Worm (Caenorhabditis elegans): Measurements from ENCODE around the gene F49E8.6.

Gene F49E8.6

DNA sequence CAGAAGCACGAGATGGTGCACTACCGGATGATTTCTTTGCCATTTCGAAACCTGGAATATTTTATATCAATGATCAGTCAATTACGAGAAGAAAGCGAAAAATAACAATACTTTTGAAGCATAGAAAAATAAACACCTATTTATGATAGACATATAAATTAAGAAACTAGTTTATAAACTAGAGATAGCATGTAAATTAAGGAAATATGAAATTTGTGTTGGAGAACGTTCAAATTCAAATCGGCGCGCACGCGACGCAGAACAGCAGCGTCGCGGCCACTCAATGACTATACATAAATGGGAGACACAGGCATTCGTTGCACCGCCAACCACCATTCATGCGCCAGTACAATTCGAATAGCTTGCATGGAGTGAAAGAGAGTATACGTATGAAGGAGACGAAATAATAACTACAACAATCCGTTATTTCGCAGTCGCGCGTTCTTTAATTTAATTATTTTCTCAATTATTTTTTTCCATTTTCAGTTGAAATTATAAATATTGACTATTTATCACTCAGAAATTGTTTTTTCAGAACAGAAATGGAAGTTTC is 25.7 kb upstream of the F49E8.6 start, which contains the start of the genes cec-5 and nol-10 (continued):
- no peak for TF ChIP-seq nhr-43 (tag; optimal IDR thresholded peaks at IDR 0.05; ENCODE audit: poor library complexity, severe bottlenecking)

DNA sequence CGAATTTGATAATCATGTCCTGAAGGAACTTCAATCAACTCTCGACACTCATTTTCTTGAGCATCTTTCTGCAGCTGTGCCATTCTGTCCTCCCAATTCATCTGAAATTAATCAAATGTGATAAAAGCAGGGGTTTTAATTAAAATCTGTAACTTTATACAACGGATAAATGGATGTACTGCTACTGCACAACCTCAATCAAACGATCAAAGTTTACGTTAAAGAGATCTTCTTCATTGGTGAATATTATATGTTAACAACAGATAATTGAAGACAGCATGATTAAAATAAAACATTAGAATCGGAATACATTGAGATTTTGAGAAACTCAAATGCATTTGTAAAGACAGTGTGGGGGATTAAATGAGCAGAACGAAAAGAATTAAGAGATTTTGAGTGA is 23.8 kb upstream of the F49E8.6 start, which contains the start of gene F32E10.5:
F32E10.5 (minus strand) TSS at position 101 of the 400 bp plus-strand sequence.
- TF ChIP-seq nhr-67 (tag; optimal IDR thresholded peaks at IDR 0.05) (no peak), eor-1 (tag; optimal IDR thresholded peaks at IDR 0.05) (no peak), nhr-12 (tag; optimal IDR thresholded peaks at IDR 0.05) (no peak), elt-2 (tag; optimal IDR thresholded peaks at IDR 0.05) (no peak), nhr-25 (tag; optimal IDR thresholded peaks at IDR 0.05) (no peak), ceh-16 (tag; optimal IDR thresholded peaks at IDR 0.05) (no peak), unc-62 (GFP tag; optimal IDR thresholded peaks at IDR 0.05) (no peak), mdl-1 (tag; optimal IDR thresholded peaks at IDR 0.05) (no peak), egl-5 (tag; optimal IDR thresholded peaks at IDR 0.05) (no peak), nfya-1 (tag; optimal IDR thresholded peaks at IDR 0.05; ENCODE audit: insufficient read depth) (no peak), fkh-10 (GFP tag; optimal IDR thresholded peaks at IDR 0.05) (no peak), ztf-11 (tag; optimal IDR thresholded peaks at IDR 0.05) (no peak)

- no peak for TF ChIP-seq zag-1 (tag; optimal IDR thresholded peaks at IDR 0.05)
- TF ChIP-seq nhr-43 (tag; optimal IDR thresholded peaks at IDR 0.05; ENCODE audit: poor library complexity, severe bottlenecking) = no peak
- TF ChIP-seq snpc-4 (tag; optimal IDR thresholded peaks at IDR 0.05) = no peak
- no peak for TF ChIP-seq R02D3.7 (tag; optimal IDR thresholded peaks at IDR 0.05)
- no peak for TF ChIP-seq nhr-67 (tag; optimal IDR thresholded peaks at IDR 0.05)
- TF ChIP-seq ZK546.5 (tag; optimal IDR thresholded peaks at IDR 0.05) = no peak
- no peak for TF ChIP-seq nhr-237 (tag; optimal IDR thresholded peaks at IDR 0.05)
- TF ChIP-seq sea-2 (GFP tag; optimal IDR thresholded peaks at IDR 0.05) = no peak
These were observed 20.8 kb upstream of the F49E8.6 start, which contains the start of gene cec-4 for ce11 chrIV:7575147-7575768. Gene cec-4, plus strand, starts transcription at chrIV:7575718.

- TF ChIP-seq elt-3 (tag; optimal IDR thresholded peaks at IDR 0.05) (peak in 1 of 3 experiments; percentile 72), lsy-12 (tag; optimal IDR thresholded peaks at IDR 0.05) (peak; percentile 87), hmg-11 (tag; optimal IDR thresholded peaks at IDR 0.05) (peak; percentile 97), ZK546.5 (tag; optimal IDR thresholded peaks at IDR 0.05) (no peak), snpc-4 (tag; optimal IDR thresholded peaks at IDR 0.05) (no peak), ceh-28 (tag; optimal IDR thresholded peaks at IDR 0.05) (no peak), nhr-237 (tag; optimal IDR thresholded peaks at IDR 0.05) (no peak), R02D3.7 (tag; optimal IDR thresholded peaks at IDR 0.05) (no peak), fkh-2 (tag; optimal IDR thresholded peaks at IDR 0.05) (no peak), nhr-76 (tag; optimal IDR thresholded peaks at IDR 0.05) (peak; percentile 12), fkh-10 (GFP tag; optimal IDR thresholded peaks at IDR 0.05) (no peak), egl-27 (tag; optimal IDR thresholded peaks at IDR 0.05) (peak; percentile 81), elt-2 (tag; optimal IDR thresholded peaks at IDR 0.05) (peak; percentile 55), zag-1 (tag; optimal IDR thresholded peaks at IDR 0.05) (no peak), nhr-43 (tag; optimal IDR thresholded peaks at IDR 0.05; ENCODE audit: poor library complexity, severe bottlenecking) (peak; percentile 81), nfya-1 (tag; optimal IDR thresholded peaks at IDR 0.05; ENCODE audit: insufficient read depth) (peak; percentile 65), ceh-16 (tag; optimal IDR thresholded peaks at IDR 0.05) (peak; percentile 44), daf-12 (tag; optimal IDR thresholded peaks at IDR 0.05) (no peak), nhr-12 (tag; optimal IDR thresholded peaks at IDR 0.05) (no peak), ama-1 (optimal IDR thresholded peaks at IDR 0.05) (peak; percentile 58), nhr-25 (tag; optimal IDR thresholded peaks at IDR 0.05) (peak; percentile 40), nhr-67 (tag; optimal IDR thresholded peaks at IDR 0.05) (no peak), mdl-1 (tag; optimal IDR thresholded peaks at IDR 0.05) (no peak), fos-1 (tag; optimal IDR thresholded peaks at IDR 0.05) (no peak), nhr-23 (tag; optimal IDR thresholded peaks at IDR 0.05) (peak; percentile 78), ceh-9 (tag; optimal IDR thresholded peaks at IDR 0.05) (no peak), ceh-82 (tag; optimal IDR thresholded peaks at IDR 0.05) (peak; percentile 69), eor-1 (tag; optimal IDR thresholded peaks at IDR 0.05) (no peak), aly-2 (tag; optimal IDR thresholded peaks at IDR 0.05) (peak; percentile 41), nhr-11 (tag; optimal IDR thresholded peaks at IDR 0.05) (no peak), lin-39 (tag; optimal IDR thresholded peaks at IDR 0.05) (peak; percentile 85), nhr-77 (tag; optimal IDR thresholded peaks at IDR 0.05) (peak; percentile 26), jun-1 (tag; optimal IDR thresholded peaks at IDR 0.05) (no peak), pha-4 (tag; optimal IDR thresholded peaks at IDR 0.05) (no peak), lin-15B (tag; optimal IDR thresholded peaks at IDR 0.05) (peak; percentile 50), ztf-11 (tag; optimal IDR thresholded peaks at IDR 0.05) (peak; percentile 46), skn-1 (tag; optimal IDR thresholded peaks at IDR 0.05) (peak; percentile 53), unc-39 (tag; optimal IDR thresholded peaks at IDR 0.05) (no peak), pqm-1 (tag; optimal IDR thresholded peaks at IDR 0.05) (no peak), mml-1 (tag; optimal IDR thresholded peaks at IDR 0.05) (no peak), tbx-2 (tag; optimal IDR thresholded peaks at IDR 0.05) (peak; percentile 73)
These were observed 19.5 kb upstream of the F49E8.6 start for ce11 chrIV:7573944-7574343.

Data from whole organism, L3 larva.